Worm (Caenorhabditis elegans): Measurements from ENCODE around the gene chil-2.

chil-2 gene

DNA sequence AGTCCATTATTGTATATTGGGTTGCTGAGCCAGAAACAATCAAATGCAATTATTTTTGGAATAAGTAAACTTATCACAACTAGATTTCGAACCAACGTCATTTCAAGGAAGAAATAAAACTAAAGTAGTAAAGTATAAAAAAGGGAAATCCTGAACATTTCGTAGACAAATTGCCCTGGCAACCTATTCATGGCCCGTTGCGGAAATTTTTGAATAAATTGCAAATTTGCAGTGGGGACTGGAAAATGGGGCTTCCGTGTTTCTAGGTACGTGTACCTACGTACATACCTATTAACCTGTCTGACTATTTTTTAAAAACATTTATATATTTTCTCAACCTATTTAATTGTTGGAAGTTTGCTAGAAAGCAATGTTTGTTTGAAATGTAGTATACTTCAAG lies 40.6 kb upstream of the chil-2 start, which contains the start of gene F26C11.3:
Gene F26C11.3, minus strand, starts transcription at position 101 of the 400 bp plus-strand sequence.
- TF ChIP-seq sptf-2 (GFP tag; optimal IDR thresholded peaks at IDR 0.05), result no peak
- TF ChIP-seq attf-6 (GFP tag; IDR thresholded peaks at IDR 0.05), result no peak
- no peak for TF ChIP-seq C17E4.6 (GFP tag; IDR thresholded peaks at IDR 0.05)
- TF ChIP-seq B0261.1 (tag; optimal IDR thresholded peaks at IDR 0.05), result no peak
- no peak for TF ChIP-seq lin-35 (GFP tag; optimal IDR thresholded peaks at IDR 0.05)
- no peak for TF ChIP-seq egl-44 (GFP tag; IDR thresholded peaks at IDR 0.05)
- TF ChIP-seq ceh-100 (GFP tag; IDR thresholded peaks at IDR 0.05), result no peak
- no peak for TF ChIP-seq hlh-26 (GFP tag; conservative IDR thresholded peaks at IDR 0.05)
- no peak for TF ChIP-seq zim-3 (tag; optimal IDR thresholded peaks at IDR 0.05)
- TF ChIP-seq ets-4 (GFP tag; optimal IDR thresholded peaks at IDR 0.05), result no peak
- no peak for TF ChIP-seq F55B11.4 (tag; optimal IDR thresholded peaks at IDR 0.05; ENCODE audit: borderline replicate concordance, insufficient read depth)
- TF ChIP-seq snpc-1.1 (tag; optimal IDR thresholded peaks at IDR 0.05; ENCODE audit: insufficient read depth), result no peak
- no peak for TF ChIP-seq ztf-6 (GFP tag; IDR thresholded peaks at IDR 0.05)
- TF ChIP-seq snpc-4 (GFP tag; optimal IDR thresholded peaks at IDR 0.05), result no peak
- no peak for TF ChIP-seq snpc-4 (tag; optimal IDR thresholded peaks at IDR 0.05)
- TF ChIP-seq attf-3 (GFP tag; conservative IDR thresholded peaks at IDR 0.05), result no peak
- no peak for TF ChIP-seq madf-3 (GFP tag; IDR thresholded peaks at IDR 0.05)

DNA sequence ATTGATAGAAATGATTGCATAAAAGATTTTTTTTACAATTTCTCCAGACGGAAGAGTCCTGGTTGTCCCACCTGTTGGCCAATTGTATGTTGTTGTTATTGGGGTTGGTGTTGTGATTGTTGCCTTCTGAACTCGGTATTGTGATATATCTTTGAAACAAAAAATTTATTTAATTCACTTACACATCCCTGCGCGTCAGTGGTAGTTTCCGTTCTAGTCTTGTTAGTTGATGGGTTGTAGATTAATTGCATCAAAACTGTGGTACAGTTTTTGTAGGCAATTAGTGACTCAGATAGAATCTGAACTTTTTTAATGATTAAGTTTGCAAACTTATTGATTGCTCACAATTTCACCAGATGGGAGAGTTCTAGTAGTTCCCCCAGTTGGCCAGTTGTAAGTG lies 30.1 kb upstream of the chil-2 start:
- TF ChIP-seq hmg-20 (GFP tag; IDR thresholded peaks at IDR 0.05) (no peak), dox-1 (GFP tag; IDR thresholded peaks at IDR 0.05) (no peak), snpc-1.1 (tag; optimal IDR thresholded peaks at IDR 0.05; ENCODE audit: insufficient read depth) (no peak), sdz-38 (tag; optimal IDR thresholded peaks at IDR 0.05) (no peak), efl-1 (GFP tag; optimal IDR thresholded peaks at IDR 0.05) (no peak), xnd-1 (tag; optimal IDR thresholded peaks at IDR 0.05) (no peak), egrh-3 (GFP tag; IDR thresholded peaks at IDR 0.05) (no peak), zfh-2 (GFP tag; conservative IDR thresholded peaks at IDR 0.05) (no peak), F57C9.4 (tag; optimal IDR thresholded peaks at IDR 0.05) (no peak), hmg-1.2 (GFP tag; IDR thresholded peaks at IDR 0.05) (no peak), unc-130 (GFP tag; optimal IDR thresholded peaks at IDR 0.05) (no peak), lin-26 (GFP tag; IDR thresholded peaks at IDR 0.05) (no peak), nhr-120 (GFP tag; IDR thresholded peaks at IDR 0.05) (no peak)

DNA sequence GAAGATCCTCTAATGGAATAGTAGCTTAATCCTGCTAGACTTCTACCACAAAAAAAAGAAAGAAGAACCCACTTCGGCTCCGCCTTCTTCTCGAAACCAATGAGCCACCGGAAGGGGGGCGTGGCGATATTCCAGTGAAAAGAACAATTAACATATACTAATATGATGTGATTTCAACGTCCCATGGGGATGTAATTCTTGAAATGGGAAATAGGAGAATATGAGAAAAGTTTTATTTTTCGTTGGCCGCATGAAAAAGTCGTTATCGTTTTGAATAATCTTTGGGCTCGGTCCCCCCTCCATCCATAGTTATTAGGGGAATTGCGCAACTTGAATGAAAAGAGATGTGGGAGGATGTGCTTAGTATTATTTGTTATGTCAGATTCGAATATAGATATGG lies 25.9 kb upstream of the chil-2 start, which contains the start of gene unc-4:
Gene unc-4, minus strand, starts transcription at position 101 of the 400 bp plus-strand sequence.
- TF ChIP-seq D2030.7 (GFP tag; IDR thresholded peaks at IDR 0.05), result no peak
- no peak for TF ChIP-seq nfya-1 (tag; optimal IDR thresholded peaks at IDR 0.05; ENCODE audit: borderline replicate concordance, insufficient read depth)

DNA sequence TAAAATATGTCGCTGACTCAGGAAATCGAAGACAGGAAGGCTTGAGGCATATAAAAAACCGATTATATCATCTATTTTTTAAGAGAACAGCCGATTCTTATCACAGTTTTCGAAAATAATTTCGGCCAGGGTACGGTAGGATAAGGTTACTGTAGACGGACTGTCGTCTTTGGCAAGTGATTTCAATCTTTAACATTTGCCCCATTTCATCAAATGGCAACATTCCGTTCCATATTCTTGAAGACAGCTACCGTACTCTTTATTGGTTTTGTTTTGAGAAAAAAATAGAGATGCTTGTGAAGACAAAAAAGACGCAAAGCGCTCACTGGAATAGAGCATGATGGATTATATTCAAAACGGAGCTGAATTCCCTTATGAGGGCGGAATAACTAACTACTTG lies 24.3 kb upstream of the chil-2 start:
- TF ChIP-seq Y56A3A.18 (GFP tag; IDR thresholded peaks at IDR 0.05), result no peak
- TF ChIP-seq cebp-1 (GFP tag; IDR thresholded peaks at IDR 0.05), result no peak
- no peak for TF ChIP-seq cebp-1 (tag; optimal IDR thresholded peaks at IDR 0.05)
- TF ChIP-seq lag-1 (GFP tag; IDR thresholded peaks at IDR 0.05), result no peak
- no peak for TF ChIP-seq let-607 (tag; optimal IDR thresholded peaks at IDR 0.05)
- no peak for TF ChIP-seq nhr-80 (tag; optimal IDR thresholded peaks at IDR 0.05)
- no peak for TF ChIP-seq hsf-1 (GFP tag; IDR thresholded peaks at IDR 0.05)
- no peak for TF ChIP-seq nhr-120 (GFP tag; IDR thresholded peaks at IDR 0.05)
- no peak for TF ChIP-seq lin-40 (tag; optimal IDR thresholded peaks at IDR 0.05)
- TF ChIP-seq lsl-1 (GFP tag; optimal IDR thresholded peaks at IDR 0.05), result no peak
- TF ChIP-seq hrde-1 (tag; optimal IDR thresholded peaks at IDR 0.05; ENCODE audit: borderline replicate concordance), result no peak
- no peak for TF ChIP-seq nfya-1 (tag; optimal IDR thresholded peaks at IDR 0.05; ENCODE audit: borderline replicate concordance, insufficient read depth)
- TF ChIP-seq ceh-58 (GFP tag; IDR thresholded peaks at IDR 0.05), result no peak
- no peak for TF ChIP-seq pbrm-1 (GFP tag; IDR thresholded peaks at IDR 0.05)
- TF ChIP-seq nhr-90 (tag; optimal IDR thresholded peaks at IDR 0.05), result no peak
- no peak for TF ChIP-seq unc-130 (GFP tag; optimal IDR thresholded peaks at IDR 0.05)
- TF ChIP-seq pha-4 (tag; optimal IDR thresholded peaks at IDR 0.05), result no peak

All from whole organism, young adult.